Worm (Caenorhabditis elegans): Measurements from ENCODE around the gene nas-7.

- TF ChIP-seq ama-1 (optimal IDR thresholded peaks at IDR 0.05) (no peak), lin-11 (tag; optimal IDR thresholded peaks at IDR 0.05) (no peak), T23F11.4 (GFP tag; optimal IDR thresholded peaks at IDR 0.05) (no peak), sox-2 (GFP tag; IDR thresholded peaks at IDR 0.05) (no peak), ttx-3 (tag; optimal IDR thresholded peaks at IDR 0.05) (no peak), unc-42 (tag; optimal IDR thresholded peaks at IDR 0.05) (no peak), pqm-1 (tag; optimal IDR thresholded peaks at IDR 0.05) (no peak), ceh-6 (GFP tag; optimal IDR thresholded peaks at IDR 0.05) (no peak), ceh-45 (GFP tag; IDR thresholded peaks at IDR 0.05) (no peak), pha-2 (tag; optimal IDR thresholded peaks at IDR 0.05) (no peak), unc-55 (GFP tag; optimal IDR thresholded peaks at IDR 0.05) (no peak)
Measured at ce11 chrII:7413275-7413674, 10.8 kb upstream of the nas-7 start.

All from whole organism, late embryonic.